Worm (Caenorhabditis elegans): ENCODE results near the gene sec-24.2.

DNA sequence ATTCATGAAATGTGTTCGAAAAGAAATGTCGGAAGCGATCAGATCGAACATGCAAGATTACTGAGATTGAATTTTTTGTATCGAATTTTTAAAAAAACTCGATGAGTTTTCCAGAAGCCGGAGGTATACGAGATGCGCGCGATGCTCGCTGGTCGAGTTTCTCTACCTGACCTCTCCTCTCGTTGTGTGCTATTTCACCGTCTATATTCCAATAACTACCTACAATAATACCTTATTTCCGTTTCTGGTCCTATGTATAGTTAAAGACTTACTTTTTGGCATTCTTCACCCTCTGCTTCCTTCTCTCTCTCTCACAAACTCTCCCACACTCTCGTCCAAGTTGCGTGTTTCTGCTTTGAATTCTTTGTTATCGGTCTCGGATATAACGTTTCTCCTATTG, 10.7 kb upstream of the sec-24.2 start:
- TF ChIP-seq unc-62 (GFP tag; optimal IDR thresholded peaks at IDR 0.05) (no peak), ces-1 (GFP tag; optimal IDR thresholded peaks at IDR 0.05) (no peak), mls-2 (tag; optimal IDR thresholded peaks at IDR 0.05) (no peak), pha-4 (tag; optimal IDR thresholded peaks at IDR 0.05) (no peak), lsy-2 (tag; optimal IDR thresholded peaks at IDR 0.05) (no peak), snpc-4 (tag; optimal IDR thresholded peaks at IDR 0.05) (no peak), ham-2 (GFP tag; optimal IDR thresholded peaks at IDR 0.05) (no peak), nhr-76 (tag; optimal IDR thresholded peaks at IDR 0.05) (no peak), nhr-12 (tag; optimal IDR thresholded peaks at IDR 0.05) (no peak), mep-1 (tag; optimal IDR thresholded peaks at IDR 0.05) (no peak), unc-39 (tag; optimal IDR thresholded peaks at IDR 0.05) (no peak)

Data from whole organism, mixed stage, embryonic.